Fruit fly (Drosophila melanogaster): ENCODE results near the gene CG10588.
A peak's percentile ranks its signal among the peaks of the same experiment; 100 is the strongest.

Gene CG10588

DNA sequence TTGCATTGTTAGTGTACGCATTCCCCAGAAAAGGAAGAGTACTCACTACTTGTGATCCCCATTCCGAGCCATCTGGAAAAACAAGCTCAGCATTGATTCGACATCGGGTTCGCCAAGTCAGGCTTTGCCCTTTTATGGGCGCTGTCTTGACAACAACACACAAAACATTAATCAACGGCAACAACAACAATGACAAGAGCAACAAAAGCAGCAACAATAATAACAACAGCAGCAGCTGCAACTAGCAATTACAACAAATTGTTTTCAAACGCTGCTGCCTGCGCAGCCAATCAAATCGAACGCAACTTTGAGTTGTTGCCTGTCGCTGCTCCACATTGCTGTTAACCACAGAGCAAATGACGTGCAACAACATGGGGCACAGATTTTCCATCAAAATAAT, 14.7 kb upstream of the CG10588 start:
- no peak for TF ChIP-seq CrebA (GFP tag; optimal IDR thresholded peaks at IDR 0.05; ENCODE audit: borderline replicate concordance)
- TF ChIP-seq ey (GFP tag; optimal IDR thresholded peaks at IDR 0.05) = no peak
- no peak for TF ChIP-seq sage (GFP tag; optimal IDR thresholded peaks at IDR 0.05)
- no peak for TF ChIP-seq sv (GFP tag; optimal IDR thresholded peaks at IDR 0.05)
- no peak for TF ChIP-seq brk (GFP tag; optimal IDR thresholded peaks at IDR 0.05)
- no peak for TF ChIP-seq dl (GFP tag; optimal IDR thresholded peaks at IDR 0.05; ENCODE audit: insufficient read depth in 1 of 2, partially characterized antibody in 2 of 2)
- TF ChIP-seq HLH106 (tag; optimal IDR thresholded peaks at IDR 0.05) = no peak
- no peak for TF ChIP-seq psq (GFP tag; optimal IDR thresholded peaks at IDR 0.05)
- TF ChIP-seq Abd-B (GFP tag; optimal IDR thresholded peaks at IDR 0.05) = no peak
- no peak for TF ChIP-seq rgr (GFP tag; optimal IDR thresholded peaks at IDR 0.05)
- no peak for TF ChIP-seq CG32264 (GFP tag; optimal IDR thresholded peaks at IDR 0.05)

DNA sequence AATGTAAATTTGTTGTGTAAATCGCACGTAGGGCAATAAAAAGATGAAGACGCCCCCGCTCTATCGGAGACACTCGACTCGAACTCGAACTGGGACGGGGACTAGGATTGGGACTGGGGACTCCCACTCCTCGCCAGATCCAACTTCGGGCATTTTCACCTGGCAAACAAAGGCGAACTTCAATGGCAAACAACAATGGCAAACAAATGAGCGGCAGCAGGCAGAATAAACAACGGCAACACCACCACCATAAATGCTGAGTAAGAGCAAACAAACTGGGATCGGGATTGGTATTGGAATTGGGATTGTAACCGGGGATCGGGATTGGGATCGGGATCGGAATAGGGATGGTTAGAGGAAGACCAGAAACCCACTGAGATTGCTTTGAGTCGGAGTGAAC, 12.6 kb upstream of the CG10588 start:
- peak; percentile 43 for TF ChIP-seq Hr83 (GFP tag; optimal IDR thresholded peaks at IDR 0.05; ENCODE audit: poor library complexity, severe bottlenecking)
- no peak for TF ChIP-seq CG32264 (GFP tag; optimal IDR thresholded peaks at IDR 0.05)
- peak; percentile 14 for TF ChIP-seq OdsH (GFP tag; optimal IDR thresholded peaks at IDR 0.05)
- TF ChIP-seq rgr (GFP tag; optimal IDR thresholded peaks at IDR 0.05) = no peak
- TF ChIP-seq Rel (GFP tag; optimal IDR thresholded peaks at IDR 0.05) = no peak
- TF ChIP-seq Rel (tag; optimal IDR thresholded peaks at IDR 0.05) = peak; percentile 2

DNA sequence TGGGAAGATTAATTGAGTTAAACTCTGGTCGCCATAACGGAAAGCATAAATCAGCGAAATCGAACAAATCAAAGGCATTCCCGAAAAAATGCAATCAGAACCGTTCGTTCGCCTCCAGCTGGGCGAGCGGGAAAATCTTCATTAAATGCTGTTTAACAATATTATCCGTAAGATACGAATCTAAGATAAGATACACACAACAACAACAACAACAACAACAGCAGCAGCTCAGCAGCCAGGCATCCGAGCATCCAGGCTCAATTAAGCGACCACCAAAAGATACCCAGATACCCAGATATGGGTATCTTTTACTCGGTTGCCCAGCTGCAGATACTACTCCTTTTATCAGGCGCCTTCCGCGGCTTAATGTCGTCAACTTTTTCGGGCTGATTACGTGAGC, 10.7 kb upstream of the CG10588 start:
- TF ChIP-seq psq (GFP tag; optimal IDR thresholded peaks at IDR 0.05) (no peak), Sp1 (GFP tag; optimal IDR thresholded peaks at IDR 0.05) (no peak), Myc (optimal IDR thresholded peaks at IDR 0.05) (no peak), Hr78 (GFP tag; optimal IDR thresholded peaks at IDR 0.05) (no peak), ey (GFP tag; optimal IDR thresholded peaks at IDR 0.05) (no peak), br (GFP tag; optimal IDR thresholded peaks at IDR 0.05) (no peak), sage (GFP tag; optimal IDR thresholded peaks at IDR 0.05) (no peak), dl (GFP tag; optimal IDR thresholded peaks at IDR 0.05; ENCODE audit: insufficient read depth in 1 of 2, partially characterized antibody in 2 of 2) (no peak), CrebA (GFP tag; optimal IDR thresholded peaks at IDR 0.05; ENCODE audit: borderline replicate concordance) (no peak), brk (GFP tag; optimal IDR thresholded peaks at IDR 0.05) (no peak), Jra (GFP tag; optimal IDR thresholded peaks at IDR 0.05) (no peak), CG9705 (GFP tag; optimal IDR thresholded peaks at IDR 0.05) (no peak), HLH106 (tag; optimal IDR thresholded peaks at IDR 0.05) (no peak), Hr83 (GFP tag; optimal IDR thresholded peaks at IDR 0.05; ENCODE audit: poor library complexity, severe bottlenecking) (no peak), h (GFP tag; optimal IDR thresholded peaks at IDR 0.05) (no peak), tai (GFP tag; optimal IDR thresholded peaks at IDR 0.05) (no peak), N (GFP tag; optimal IDR thresholded peaks at IDR 0.05) (no peak), woc (GFP tag; optimal IDR thresholded peaks at IDR 0.05) (no peak)

DNA sequence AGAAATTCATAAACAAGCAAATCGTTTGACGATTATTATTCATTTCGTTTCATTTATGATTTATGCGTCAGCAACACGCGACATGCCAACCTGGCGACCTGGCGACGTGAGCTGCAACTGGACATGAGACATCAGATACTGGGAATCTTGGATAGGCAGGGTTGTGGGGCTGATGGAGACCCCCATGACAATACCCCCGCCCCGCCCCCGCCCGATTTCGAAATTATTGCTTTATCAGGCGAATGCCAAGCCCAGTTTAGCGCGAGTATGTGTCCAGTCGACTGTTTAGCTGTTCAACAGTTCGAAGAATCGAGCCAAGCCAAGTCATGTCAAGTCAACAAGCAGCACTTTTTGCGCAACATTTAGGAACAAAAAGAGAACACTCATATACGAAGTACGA, 9.8 kb upstream of the CG10588 start:
- TF ChIP-seq br (GFP tag; optimal IDR thresholded peaks at IDR 0.05) (no peak), Dfd (GFP tag; optimal IDR thresholded peaks at IDR 0.05) (peak; percentile 72)

DNA sequence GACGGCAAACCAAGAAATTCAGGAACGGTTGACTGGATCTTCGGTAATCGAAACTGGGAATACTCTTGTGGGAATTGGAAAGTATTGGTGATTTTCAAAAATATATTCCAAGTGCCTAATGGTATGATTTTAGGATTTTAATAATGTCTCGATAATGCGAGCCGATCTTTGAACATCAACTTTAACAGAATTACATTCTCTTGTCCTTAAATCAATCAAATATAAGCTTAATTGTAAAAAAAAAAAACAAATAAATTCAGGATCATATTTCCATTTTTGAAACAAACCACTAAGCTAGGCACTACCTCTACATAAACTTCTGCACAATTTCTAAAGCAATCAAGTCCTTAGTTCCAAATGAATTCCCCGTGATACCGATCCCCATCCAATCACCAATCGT, 8.3 kb upstream of the CG10588 start:
- TF ChIP-seq Myc (optimal IDR thresholded peaks at IDR 0.05) (no peak), Vsx2 (GFP tag; optimal IDR thresholded peaks at IDR 0.05; ENCODE audit: partially characterized antibody) (no peak), ey (GFP tag; optimal IDR thresholded peaks at IDR 0.05) (no peak), fru (GFP tag; optimal IDR thresholded peaks at IDR 0.05) (peak; percentile 23), woc (GFP tag; optimal IDR thresholded peaks at IDR 0.05) (peak; percentile 51), foxo (GFP tag; optimal IDR thresholded peaks at IDR 0.05) (peak in 1 of 2 experiments; percentile 24), sv (GFP tag; optimal IDR thresholded peaks at IDR 0.05) (no peak), sage (GFP tag; optimal IDR thresholded peaks at IDR 0.05) (no peak), N (GFP tag; optimal IDR thresholded peaks at IDR 0.05) (no peak)

Data from whole organism, wandering third instar larva.